Fruit fly (Drosophila melanogaster) whole organism, wandering third instar larva: ENCODE measurements around the gene CG33928.

Experiments used
- Abd-B ChIP-seq: fragments of >200 bp; optimal IDR thresholded peaks from 2 replicates; lab custom pipeline; 2017; ENCODE audit warnings: missing biosample characterization, missing genetic modification characterization
- CG32264 ChIP-seq: fragments of 200-800 bp; sonication (Bioruptor generic); optimal IDR thresholded peaks from 2 replicates; lab custom pipeline; 2016; ENCODE audit warnings: missing biosample characterization, missing genetic modification characterization
- CG9705 ChIP-seq: fragments of 200-800 bp; sonication (Bioruptor generic); optimal IDR thresholded peaks from 2 replicates; lab custom pipeline; 2018; ENCODE audit warnings: missing biosample characterization, mild to moderate bottlenecking, missing genetic modification characterization
- CrebA ChIP-seq: fragments of 200-800 bp; sonication (Bioruptor generic); optimal IDR thresholded peaks from 2 replicates; lab custom pipeline; 2016; ENCODE audit warnings: missing biosample characterization, mild to moderate bottlenecking, missing genetic modification characterization, borderline replicate concordance
- Dfd ChIP-seq: fragments of >200 bp; optimal IDR thresholded peaks from 2 replicates; lab custom pipeline; 2017; ENCODE audit warnings: missing biosample characterization, missing genetic modification characterization
- Dif ChIP-seq: fragments of 200-275, 200-300 bp; sonication (Bioruptor generic); optimal IDR thresholded peaks from 2 replicates; lab custom pipeline; 2018; ENCODE audit warnings: missing biosample characterization, missing genetic modification characterization; ENCODE audit not compliant: partially characterized antibody
- GATAd ChIP-seq: sonication (Bioruptor generic); optimal IDR thresholded peaks from 2 replicates; lab custom pipeline; 2016; ENCODE audit warnings: missing biosample characterization, missing genetic modification characterization
- HLH106 ChIP-seq: fragments of 200-800 bp; optimal IDR thresholded peaks from 3 replicates; lab custom pipeline; 2019; ENCODE audit warnings: missing biosample characterization, mild to moderate bottlenecking, missing genetic modification characterization, moderate library complexity
- Hnf4 ChIP-seq: fragments of 200-800 bp; sonication (Bioruptor generic); optimal IDR thresholded peaks from 2 replicates; lab custom pipeline; 2016; ENCODE audit warnings: missing biosample characterization, mild to moderate bottlenecking, missing genetic modification characterization
- Hr78 ChIP-seq: fragments of >200 bp; optimal IDR thresholded peaks from 2 replicates; lab custom pipeline; 2017; ENCODE audit warnings: missing biosample characterization, missing genetic modification characterization
- Hr83 ChIP-seq: fragments of 200-300 bp; sonication (Bioruptor generic); optimal IDR thresholded peaks from 2 replicates; lab custom pipeline; 2016; ENCODE audit warnings: missing biosample characterization, mild to moderate bottlenecking, missing genetic modification characterization, moderate library complexity; ENCODE audit not compliant: poor library complexity, severe bottlenecking
- Jra ChIP-seq: sonication (Bioruptor generic); optimal IDR thresholded peaks from 2 replicates; lab custom pipeline; 2016; ENCODE audit warnings: missing biosample characterization, missing genetic modification characterization
- Mio ChIP-seq: sonication (Bioruptor generic); optimal IDR thresholded peaks from 2 replicates; lab custom pipeline; 2016; ENCODE audit warnings: missing biosample characterization, missing genetic modification characterization
- Myc ChIP-seq: fragments of >200 bp; optimal IDR thresholded peaks from 2 replicates; lab custom pipeline; 2017
- N ChIP-seq: fragments of >200 bp; optimal IDR thresholded peaks from 2 replicates; lab custom pipeline; 2018; ENCODE audit warnings: missing biosample characterization, missing external identifiers, missing genetic modification characterization
- OdsH ChIP-seq: fragments of 200-800 bp; sonication (Bioruptor generic); optimal IDR thresholded peaks from 2 replicates; lab custom pipeline; 2016; ENCODE audit warnings: missing biosample characterization, mild to moderate bottlenecking, missing genetic modification characterization
- Rel ChIP-seq, 2 experiments: fragments of 200-800 bp; sonication (Bioruptor generic) in 1 of 2; optimal IDR thresholded peaks; 2 replicates in 1 of 2; 3 replicates in 1 of 2; lab custom pipeline; 2016 to 2019; ENCODE audit warnings: mild to moderate bottlenecking in 2 of 2, missing biosample characterization in 2 of 2, missing genetic modification characterization in 2 of 2, moderate library complexity in 1 of 2
- Sp1 ChIP-seq: fragments of 200-800 bp; sonication (Bioruptor generic); optimal IDR thresholded peaks from 3 replicates; lab custom pipeline; 2019; ENCODE audit warnings: missing biosample characterization, mild to moderate bottlenecking, missing genetic modification characterization, moderate library complexity
- br ChIP-seq: fragments of 200-800 bp; sonication (Bioruptor generic); optimal IDR thresholded peaks from 2 replicates; lab custom pipeline; 2016; ENCODE audit warnings: missing biosample characterization, missing genetic modification characterization
- brk ChIP-seq: fragments of 200-800 bp; sonication (Bioruptor generic); optimal IDR thresholded peaks from 2 replicates; lab custom pipeline; 2016; ENCODE audit warnings: missing biosample characterization, mild to moderate bottlenecking, missing genetic modification characterization
- dl ChIP-seq, 2 experiments: fragments of 175-275, 200-275 bp in 1 of 2; fragments of 200-275 bp in 1 of 2; sonication (Bioruptor generic); optimal IDR thresholded peaks; lab custom pipeline; 2018; ENCODE audit warnings: mild to moderate bottlenecking in 2 of 2, missing biosample characterization in 2 of 2, missing genetic modification characterization in 2 of 2, moderate library complexity in 2 of 2; ENCODE audit not compliant: partially characterized antibody in 2 of 2, insufficient read depth in 1 of 2
- dmrt93B ChIP-seq: fragments of 200-800 bp; sonication (Bioruptor generic); optimal IDR thresholded peaks from 2 replicates; lab custom pipeline; 2018; ENCODE audit warnings: missing biosample characterization, mild to moderate bottlenecking, missing genetic modification characterization
- dsf ChIP-seq: sonication (Bioruptor generic); optimal IDR thresholded peaks from 2 replicates; lab custom pipeline; 2016; ENCODE audit warnings: missing biosample characterization, missing genetic modification characterization, borderline replicate concordance
- ey ChIP-seq: fragments of 200-800 bp; sonication (Bioruptor generic); optimal IDR thresholded peaks from 2 replicates; lab custom pipeline; 2016; ENCODE audit warnings: missing biosample characterization, missing genetic modification characterization
- foxo ChIP-seq, 2 experiments: fragments of 200-800 bp; sonication (Bioruptor generic); optimal IDR thresholded peaks; 2 replicates in 1 of 2; 3 replicates in 1 of 2; lab custom pipeline; 2016 to 2017; ENCODE audit warnings: missing biosample characterization in 2 of 2, missing genetic modification characterization in 2 of 2
- fru ChIP-seq: fragments of 200-800 bp; sonication (Bioruptor generic); optimal IDR thresholded peaks from 3 replicates; lab custom pipeline; 2016; ENCODE audit warnings: missing biosample characterization, mild to moderate bottlenecking, missing genetic modification characterization
- h ChIP-seq: fragments of 200-800 bp; sonication (Bioruptor generic); optimal IDR thresholded peaks from 3 replicates; lab custom pipeline; 2016; ENCODE audit warnings: missing biosample characterization, mild to moderate bottlenecking, missing genetic modification characterization
- jim ChIP-seq: fragments of 175-275, 200-325 bp; sonication (Bioruptor generic); optimal IDR thresholded peaks from 2 replicates; lab custom pipeline; 2016; ENCODE audit warnings: missing biosample characterization, mild to moderate bottlenecking, missing genetic modification characterization
- lola ChIP-seq: fragments of >200 bp; optimal IDR thresholded peaks from 2 replicates; lab custom pipeline; 2017; ENCODE audit warnings: missing biosample characterization, missing genetic modification characterization
- pan ChIP-seq: fragments of >200 bp; optimal IDR thresholded peaks from 2 replicates; lab custom pipeline; 2017
- psq ChIP-seq: fragments of 200-800 bp; sonication (Bioruptor generic); optimal IDR thresholded peaks from 3 replicates; lab custom pipeline; 2017; ENCODE audit warnings: missing biosample characterization, mild to moderate bottlenecking, missing genetic modification characterization, moderate library complexity
- rgr ChIP-seq: fragments of 200-800 bp; sonication (Bioruptor generic); optimal IDR thresholded peaks from 3 replicates; lab custom pipeline; 2016; ENCODE audit warnings: missing biosample characterization, mild to moderate bottlenecking, missing genetic modification characterization
- sage ChIP-seq: fragments of 200-800 bp; sonication (Bioruptor generic); optimal IDR thresholded peaks from 2 replicates; lab custom pipeline; 2016; ENCODE audit warnings: missing biosample characterization, mild to moderate bottlenecking, missing genetic modification characterization
- sv ChIP-seq: fragments of 200-800 bp; sonication (Bioruptor generic); optimal IDR thresholded peaks from 3 replicates; lab custom pipeline; 2016; ENCODE audit warnings: missing biosample characterization, missing genetic modification characterization
- tai ChIP-seq: sonication (Bioruptor generic); optimal IDR thresholded peaks from 2 replicates; lab custom pipeline; 2016; ENCODE audit warnings: missing biosample characterization, missing genetic modification characterization
- usp ChIP-seq: fragments of >200 bp; optimal IDR thresholded peaks from 2 replicates; lab custom pipeline; 2017; ENCODE audit warnings: missing biosample characterization, missing genetic modification characterization
- woc ChIP-seq: sonication (Bioruptor generic); optimal IDR thresholded peaks from 2 replicates; lab custom pipeline; 2016; ENCODE audit warnings: missing biosample characterization, mild to moderate bottlenecking, missing genetic modification characterization

CG33928 gene

dm6 chr2L:17472582-17473524 lies 36.5 kb upstream of the CG33928 start, which contains the start of gene BicD:
Gene BicD (minus strand): TSS chr2L:17473215.
- TF ChIP-seq rgr (peak; percentile 5), woc (no peak), CrebA (GFP tag; lab: Kevin White, UChicago) (no peak), ey (GFP tag; lab: Kevin White, UChicago) (no peak), OdsH (no peak), psq (no peak), N (GFP tag; lab: Kevin White, UChicago) (peak; percentile 54), HLH106 (tag; lab: Kevin White, UChicago) (peak; percentile 25), dmrt93B (GFP tag; lab: Kevin White, UChicago) (no peak), foxo (GFP tag; optimal IDR thresholded peaks at IDR 0.05; lab: Kevin White, UChicago) (peak in 1 of 2 experiments; percentile 20), Dfd (no peak), Rel (GFP tag; optimal IDR thresholded peaks at IDR 0.05; lab: Kevin White, UChicago) (no peak), Rel (tag; optimal IDR thresholded peaks at IDR 0.05; lab: Kevin White, UChicago) (peak; percentile 16), Myc (lab: Kevin White, UChicago) (peak; percentile 25), Sp1 (peak; percentile 38)

- TF ChIP-seq dmrt93B (GFP tag; lab: Kevin White, UChicago) (no peak), Dif (peak; percentile 22)
- TF ChIP-seq, all 38 proteins: peak for 1
Measured at dm6 chr2L:17471524-17471923, 35.1 kb upstream of the CG33928 start, which contains the start of gene Sgt. Gene Sgt (plus strand): TSS chr2L:17471603.

- TF ChIP-seq GATAd (no peak), Myc (lab: Kevin White, UChicago) (no peak), Dif (no peak), Hr83 (GFP tag; lab: Kevin White, UChicago) (peak; percentile 89), dl (GFP tag; optimal IDR thresholded peaks at IDR 0.05; lab: Kevin White, UChicago; ENCODE audit: insufficient read depth in 1 of 2, partially characterized antibody in 2 of 2) (no peak), Abd-B (GFP tag; lab: Kevin White, UChicago) (no peak), brk (GFP tag; lab: Kevin White, UChicago) (no peak), pan (no peak), Hnf4 (GFP tag; lab: Kevin White, UChicago) (peak; percentile 80), Rel (GFP tag; optimal IDR thresholded peaks at IDR 0.05; lab: Kevin White, UChicago) (no peak), Rel (tag; optimal IDR thresholded peaks at IDR 0.05; lab: Kevin White, UChicago) (no peak), Sp1 (peak; percentile 20), woc (no peak), foxo (GFP tag; optimal IDR thresholded peaks at IDR 0.05; lab: Kevin White, UChicago) (peak in 1 of 2 experiments; percentile 58), sv (GFP tag; lab: Kevin White, UChicago) (no peak), dsf (GFP tag; lab: Kevin White, UChicago) (no peak), OdsH (peak; percentile 81), Hr78 (GFP tag; lab: Kevin White, UChicago) (no peak), sage (no peak), tai (GFP tag; lab: Kevin White, UChicago) (no peak), rgr (peak; percentile 80), psq (peak; percentile 50), CG9705 (GFP tag; lab: Kevin White, UChicago) (peak; percentile 19), Dfd (no peak), jim (GFP tag; lab: Kevin White, UChicago) (peak; percentile 36), Jra (GFP tag; lab: Kevin White, UChicago) (peak; percentile 45), lola (no peak), Mio (no peak), fru (GFP tag; lab: Kevin White, UChicago) (no peak), h (GFP tag; lab: Kevin White, UChicago) (peak; percentile 69), br (GFP tag; lab: Kevin White, UChicago) (peak; percentile 32), CG32264 (peak; percentile 8), usp (GFP tag; lab: Kevin White, UChicago) (no peak), dmrt93B (GFP tag; lab: Kevin White, UChicago) (peak; percentile 30), HLH106 (tag; lab: Kevin White, UChicago) (peak; percentile 33), CrebA (GFP tag; lab: Kevin White, UChicago) (no peak)
Measured at dm6 chr2L:17470630-17471029, 34.2 kb upstream of the CG33928 start.
